Fruit fly (Drosophila melanogaster) whole organism, embryonic: ENCODE results near the gene org-1.
A peak's percentile ranks its signal among the peaks of the same experiment; 100 is the strongest.

ENCODE experiments used
- Ada2b ChIP-seq: fragments of 200-800 bp; sonication (Bioruptor generic); IDR thresholded peaks from 2 replicates; pipeline ENCODE4 v1.3.6; 2022; ENCODE audit warnings: missing biosample characterization, missing genetic modification characterization
- Adf1 ChIP-seq: fragments of 200-800 bp; sonication (Bioruptor generic); IDR thresholded peaks from 2 replicates; pipeline ENCODE4 v1.3.6; 2022; ENCODE audit warnings: missing biosample characterization, missing genetic modification characterization
- B-H1 ChIP-seq: fragments of 200-800 bp; sonication (Bioruptor generic); IDR thresholded peaks from 3 replicates; pipeline ENCODE4 v1.3.6; 2022; ENCODE audit warnings: missing biosample characterization, missing genetic modification characterization
- CG10147 ChIP-seq: fragments of 200-800 bp; sonication (Bioruptor generic); optimal IDR thresholded peaks from 2 replicates; lab custom pipeline; 2019; ENCODE audit warnings: missing biosample characterization, mild to moderate bottlenecking, missing genetic modification characterization, moderate library complexity
- CG1024 ChIP-seq: fragments of 200-800 bp; sonication (Bioruptor generic); IDR thresholded peaks from 2 replicates; pipeline ENCODE4 v1.3.6; 2022; ENCODE audit warnings: missing biosample characterization, missing genetic modification characterization
- CG12155 ChIP-seq: fragments of 200-800 bp; sonication (Bioruptor generic); optimal IDR thresholded peaks from 3 replicates; lab custom pipeline; 2016; ENCODE audit warnings: missing biosample characterization, missing genetic modification characterization
- CG12236 ChIP-seq: fragments of 200-800 bp; sonication (Bioruptor generic); optimal IDR thresholded peaks from 2 replicates; lab custom pipeline; 2016; ENCODE audit warnings: missing biosample characterization, missing genetic modification characterization
- CG13775 ChIP-seq: fragments of 200-800 bp; sonication (Bioruptor generic); optimal IDR thresholded peaks from 3 replicates; lab custom pipeline; 2017; ENCODE audit warnings: missing biosample characterization, mild to moderate bottlenecking, missing genetic modification characterization
- CG17612 ChIP-seq: fragments of 200-800 bp; sonication (Bioruptor generic); IDR thresholded peaks from 2 replicates; pipeline ENCODE4 v1.3.6; 2022; ENCODE audit warnings: missing biosample characterization, missing genetic modification characterization
- CG17912 ChIP-seq: fragments of 200-800 bp; sonication (Bioruptor generic); optimal IDR thresholded peaks from 2 replicates; lab custom pipeline; 2018; ENCODE audit warnings: missing biosample characterization, mild to moderate bottlenecking, missing genetic modification characterization
- CG18262 ChIP-seq: fragments of 200-800 bp; optimal IDR thresholded peaks from 3 replicates; lab custom pipeline; 2019; ENCODE audit warnings: missing biosample characterization, mild to moderate bottlenecking, missing genetic modification characterization, moderate library complexity
- CG2712 ChIP-seq: fragments of 200-800 bp; optimal IDR thresholded peaks from 3 replicates; lab custom pipeline; 2019; ENCODE audit warnings: missing biosample characterization, mild to moderate bottlenecking, missing genetic modification characterization, moderate library complexity
- CG31365 ChIP-seq: fragments of 200-800 bp; sonication (Bioruptor generic); optimal IDR thresholded peaks from 2 replicates; lab custom pipeline; 2018; ENCODE audit warnings: missing biosample characterization, mild to moderate bottlenecking, missing genetic modification characterization
- CG31388 ChIP-seq: fragments of 200-800 bp; sonication (Bioruptor generic); optimal IDR thresholded peaks from 2 replicates; lab custom pipeline; 2016; ENCODE audit warnings: missing biosample characterization, missing genetic modification characterization
- CG33213 ChIP-seq: fragments of 200-800 bp; sonication (Bioruptor generic); optimal IDR thresholded peaks from 3 replicates; lab custom pipeline; 2016; ENCODE audit warnings: missing biosample characterization, missing genetic modification characterization
- CG42726 ChIP-seq: fragments of 200-800 bp; sonication (Bioruptor generic); IDR thresholded peaks from 2 replicates; pipeline ENCODE4 v1.3.6; 2022; ENCODE audit warnings: missing biosample characterization, missing genetic modification characterization; ENCODE audit not compliant: partially characterized antibody
- CG4820 ChIP-seq: fragments of 200-800 bp; sonication (Bioruptor generic); optimal IDR thresholded peaks from 3 replicates; lab custom pipeline; 2016; ENCODE audit warnings: missing biosample characterization, missing genetic modification characterization
- CG5245 ChIP-seq: fragments of 200-800 bp; sonication (Bioruptor generic); optimal IDR thresholded peaks from 3 replicates; lab custom pipeline; 2016; ENCODE audit warnings: missing biosample characterization, missing genetic modification characterization
- CG7357 ChIP-seq: fragments of 200-800 bp; sonication (Bioruptor generic); IDR thresholded peaks from 3 replicates; pipeline ENCODE4 v1.3.6; 2022; ENCODE audit warnings: missing biosample characterization, missing genetic modification characterization
- CG8388 ChIP-seq: fragments of 200-800 bp; sonication (Bioruptor generic); optimal IDR thresholded peaks from 2 replicates; lab custom pipeline; 2019; ENCODE audit warnings: missing biosample characterization, mild to moderate bottlenecking, missing genetic modification characterization, moderate library complexity
- D19A ChIP-seq: fragments of 200-800 bp; optimal IDR thresholded peaks from 3 replicates; lab custom pipeline; 2019; ENCODE audit warnings: missing biosample characterization, mild to moderate bottlenecking, missing genetic modification characterization, moderate library complexity
- Doc2 ChIP-seq: fragments of 200-800 bp; sonication (Bioruptor generic); IDR thresholded peaks from 2 replicates; pipeline ENCODE4 v1.3.6; 2022; ENCODE audit warnings: missing biosample characterization, missing genetic modification characterization
- Doc3 ChIP-seq: fragments of 200-800 bp; sonication (Bioruptor generic); IDR thresholded peaks from 3 replicates; pipeline ENCODE4 v1.3.6; 2022; ENCODE audit warnings: missing biosample characterization, missing genetic modification characterization; ENCODE audit not compliant: partially characterized antibody
- Gsc ChIP-seq: fragments of 200-800 bp; sonication (Bioruptor generic); IDR thresholded peaks from 2 replicates; pipeline ENCODE4 v1.3.6; 2022; ENCODE audit warnings: missing biosample characterization, missing genetic modification characterization
- HLHmδ ChIP-seq: fragments of 200-800 bp; sonication (Bioruptor generic); optimal IDR thresholded peaks from 2 replicates; lab custom pipeline; 2018; ENCODE audit warnings: missing biosample characterization, mild to moderate bottlenecking, missing genetic modification characterization, moderate library complexity
- Hand ChIP-seq: fragments of 200-800 bp; sonication (Bioruptor generic); optimal IDR thresholded peaks from 2 replicates; lab custom pipeline; 2017; ENCODE audit warnings: mild to moderate bottlenecking, missing biosample characterization, missing genetic modification reagents, missing genetic modification characterization
- MBD-R2 ChIP-seq: fragments of 200-800 bp; sonication (Bioruptor generic); IDR thresholded peaks from 2 replicates; pipeline ENCODE4 v1.3.6; 2022; ENCODE audit warnings: missing biosample characterization, missing genetic modification characterization
- Max ChIP-seq: fragments of 200-800 bp; sonication (Bioruptor generic); optimal IDR thresholded peaks from 2 replicates; lab custom pipeline; 2016; ENCODE audit warnings: missing biosample characterization, mild to moderate bottlenecking, missing genetic modification characterization
- Mrtf ChIP-seq: fragments of 200-800 bp; sonication (Bioruptor generic); IDR thresholded peaks from 3 replicates; pipeline ENCODE4 v1.3.6; 2022; ENCODE audit warnings: missing biosample characterization, missing genetic modification characterization
- NC2β ChIP-seq: fragments of 200-800 bp; sonication (Bioruptor generic); optimal IDR thresholded peaks from 2 replicates; lab custom pipeline; 2016; ENCODE audit warnings: missing biosample characterization, missing genetic modification characterization
- Neu2 ChIP-seq: fragments of 200-800 bp; sonication (Bioruptor generic); optimal IDR thresholded peaks from 3 replicates; lab custom pipeline; 2016; ENCODE audit warnings: missing biosample characterization, missing genetic modification characterization, borderline replicate concordance
- TFAM ChIP-seq: fragments of 200-800 bp; sonication (Bioruptor generic); optimal IDR thresholded peaks from 2 replicates; lab custom pipeline; 2017; ENCODE audit warnings: missing biosample characterization, missing genetic modification characterization, inconsistent platforms
- Vsx1 ChIP-seq: fragments of 200-800 bp; sonication (Bioruptor generic); optimal IDR thresholded peaks from 2 replicates; lab custom pipeline; 2017; ENCODE audit warnings: missing biosample characterization, mild to moderate bottlenecking, missing genetic modification characterization, missing genetic modification reagents
- al ChIP-seq: fragments of 200-800 bp; sonication (Bioruptor generic); IDR thresholded peaks from 2 replicates; pipeline ENCODE4 v1.3.6; 2022; ENCODE audit warnings: missing biosample characterization, missing genetic modification characterization
- ara ChIP-seq: fragments of 200-800 bp; sonication (Bioruptor generic); IDR thresholded peaks from 2 replicates; pipeline ENCODE4 v1.3.6; 2022; ENCODE audit warnings: missing biosample characterization, missing genetic modification characterization
- bbx ChIP-seq: fragments of 200-800 bp; sonication (Bioruptor generic); IDR thresholded peaks from 2 replicates; pipeline ENCODE4 v1.3.6; 2022; ENCODE audit warnings: missing biosample characterization, missing genetic modification characterization; ENCODE audit not compliant: partially characterized antibody
- chn ChIP-seq: fragments of 200-800 bp; sonication (Bioruptor generic); optimal IDR thresholded peaks from 2 replicates; lab custom pipeline; 2016; ENCODE audit warnings: missing biosample characterization, missing genetic modification characterization
- corto ChIP-seq: fragments of 200-800 bp; sonication (Bioruptor generic); optimal IDR thresholded peaks from 2 replicates; lab custom pipeline; 2016; ENCODE audit warnings: missing biosample characterization, mild to moderate bottlenecking, missing genetic modification characterization, moderate library complexity
- crc ChIP-seq: fragments of 200-800 bp; sonication (Bioruptor generic); optimal IDR thresholded peaks from 2 replicates; lab custom pipeline; 2016; ENCODE audit warnings: missing biosample characterization, missing genetic modification characterization
- disco-r ChIP-seq: fragments of 200-800 bp; sonication (Bioruptor generic); optimal IDR thresholded peaks from 2 replicates; lab custom pipeline; 2016; ENCODE audit warnings: missing biosample characterization, missing genetic modification characterization
- dmrt11E ChIP-seq: fragments of 200-800 bp; sonication (Bioruptor generic); optimal IDR thresholded peaks from 3 replicates; lab custom pipeline; 2018; ENCODE audit warnings: missing biosample characterization, mild to moderate bottlenecking, missing genetic modification characterization, moderate library complexity
- dysf ChIP-seq: fragments of 200-800 bp; sonication (Bioruptor generic); IDR thresholded peaks from 3 replicates; pipeline ENCODE4 v1.3.6; 2022; ENCODE audit warnings: missing biosample characterization, missing genetic modification characterization
- esg ChIP-seq: fragments of 200-800 bp; sonication (Bioruptor generic); conservative IDR thresholded peaks from 2 replicates; pipeline ENCODE4 v1.3.6; 2022; ENCODE audit warnings: missing biosample characterization, missing genetic modification characterization
- gcm ChIP-seq: fragments of 200-800 bp; sonication (Bioruptor generic); optimal IDR thresholded peaks from 2 replicates; lab custom pipeline; 2019; ENCODE audit warnings: missing biosample characterization, mild to moderate bottlenecking, missing genetic modification characterization, moderate library complexity
- gsb ChIP-seq: fragments of 200-800 bp; sonication (Bioruptor generic); IDR thresholded peaks from 2 replicates; pipeline ENCODE4 v1.3.6; 2022; ENCODE audit warnings: missing biosample characterization, missing genetic modification characterization
- lola ChIP-seq, 3 experiments: fragments of >200 bp in 2 of 3; fragments of 200-800 bp in 1 of 3; sonication (Bioruptor generic) in 1 of 3; optimal IDR thresholded peaks; 2 replicates each; lab custom pipeline; 2017 to 2019; ENCODE audit warnings: missing biosample characterization in 3 of 3, missing genetic modification characterization in 3 of 3, mild to moderate bottlenecking in 1 of 3, moderate library complexity in 1 of 3
- run ChIP-seq: fragments of 200-800 bp; sonication (Bioruptor generic); optimal IDR thresholded peaks from 3 replicates; lab custom pipeline; 2018; ENCODE audit warnings: missing biosample characterization, mild to moderate bottlenecking, missing genetic modification characterization
- seq ChIP-seq: fragments of 200-800 bp; sonication (Bioruptor generic); IDR thresholded peaks from 2 replicates; pipeline ENCODE4 v1.3.6; 2022; ENCODE audit warnings: missing biosample characterization, missing genetic modification characterization
- stwl ChIP-seq: fragments of 200-800 bp; sonication (Bioruptor generic); optimal IDR thresholded peaks from 3 replicates; lab custom pipeline; 2018; ENCODE audit warnings: missing biosample characterization, mild to moderate bottlenecking, missing genetic modification characterization, moderate library complexity
- tgo ChIP-seq: fragments of 200-800 bp; sonication (Bioruptor generic); IDR thresholded peaks from 3 replicates; pipeline ENCODE4 v1.3.6; 2022; ENCODE audit warnings: missing biosample characterization, missing genetic modification characterization
- twi ChIP-seq: fragments of 200-800 bp; optimal IDR thresholded peaks from 2 replicates; lab custom pipeline; 2019; ENCODE audit warnings: missing biosample characterization, mild to moderate bottlenecking, missing genetic modification characterization, moderate library complexity
- wdn ChIP-seq: fragments of 200-800 bp; sonication (Bioruptor generic); IDR thresholded peaks from 2 replicates; pipeline ENCODE4 v1.3.6; 2022; ENCODE audit warnings: missing biosample characterization, missing genetic modification characterization

org-1 gene

dm6 chrX:8452163-8452562, 2.7 kb downstream of the org-1 start (continued):
- TF ChIP-seq tgo (GFP tag; lab: Robert Waterston, UW) = no peak
- TF ChIP-seq dmrt11E (tag; lab: Kevin White, UChicago) = no peak
- TF ChIP-seq gsb (GFP tag; lab: Robert Waterston, UW) = no peak
- TF ChIP-seq stwl (tag; lab: Kevin White, UChicago) = no peak
- peak; percentile 88 for TF ChIP-seq Doc3 (GFP tag; lab: Robert Waterston, UW)
- no peak for TF ChIP-seq Hand (GFP tag; lab: Kevin White, UChicago)
- TF ChIP-seq Gsc (GFP tag; lab: Robert Waterston, UW) = no peak
- TF ChIP-seq twi = no peak
- no peak for TF ChIP-seq CG5245 (GFP tag; lab: Kevin White, UChicago)
- no peak for TF ChIP-seq wdn (GFP tag; lab: Robert Waterston, UW)
- no peak for TF ChIP-seq CG17612 (GFP tag; lab: Robert Waterston, UW)
- no peak for TF ChIP-seq CG31388 (GFP tag; lab: Kevin White, UChicago)
- TF ChIP-seq Max (GFP tag; lab: Kevin White, UChicago) = no peak
- TF ChIP-seq Mrtf = no peak
- TF ChIP-seq CG42726 (GFP tag; lab: Robert Waterston, UW) = peak; percentile 71; the same call in 1 of the 2 replicates
- no peak for TF ChIP-seq CG12155 (GFP tag; lab: Kevin White, UChicago)
- TF ChIP-seq crc (GFP tag; lab: Kevin White, UChicago) = no peak
- TF ChIP-seq Ada2b (GFP tag; lab: Robert Waterston, UW) = no peak
- no peak for TF ChIP-seq Doc2 (GFP tag; lab: Robert Waterston, UW)
- TF ChIP-seq Vsx1 (GFP tag; lab: Kevin White, UChicago) = no peak
- TF ChIP-seq ara (GFP tag; lab: Robert Waterston, UW) = no peak
- TF ChIP-seq CG17912 (GFP tag; lab: Kevin White, UChicago) = no peak
- no peak for TF ChIP-seq HLHmδ (GFP tag; lab: Kevin White, UChicago)
- no peak for TF ChIP-seq al
- TF ChIP-seq MBD-R2 (GFP tag; lab: Robert Waterston, UW) = no peak
- TF ChIP-seq esg (GFP tag; lab: Robert Waterston, UW) = no peak
- no peak for TF ChIP-seq B-H1 (GFP tag; lab: Robert Waterston, UW)
- TF ChIP-seq disco-r (GFP tag; lab: Kevin White, UChicago) = no peak
- TF ChIP-seq CG1024 = no peak
- no peak for TF ChIP-seq CG13775 (GFP tag; lab: Kevin White, UChicago)
- TF ChIP-seq CG10147 (GFP tag; lab: Kevin White, UChicago) = no peak
- no peak for TF ChIP-seq Neu2 (GFP tag; lab: Kevin White, UChicago)
- peak; percentile 61; the same call in 1 of the 2 replicates for TF ChIP-seq bbx (GFP tag; lab: Robert Waterston, UW)
- no peak for TF ChIP-seq NC2β (GFP tag; lab: Kevin White, UChicago)
- no peak for TF ChIP-seq Adf1 (GFP tag; lab: Robert Waterston, UW)
- no peak for TF ChIP-seq CG33213
- TF ChIP-seq CG18262 = no peak
- TF ChIP-seq CG4820 (GFP tag; lab: Kevin White, UChicago) = no peak
- no peak for TF ChIP-seq CG7357
- TF ChIP-seq lola (GFP tag; optimal IDR thresholded peaks at IDR 0.05; lab: Kevin White, UChicago) = no peak
- no peak for TF ChIP-seq seq (GFP tag; lab: Robert Waterston, UW)
- no peak for TF ChIP-seq dysf (GFP tag; lab: Robert Waterston, UW)
- no peak for TF ChIP-seq corto (GFP tag; lab: Kevin White, UChicago)
- no peak for TF ChIP-seq D19A (tag; lab: Kevin White, UChicago)
- TF ChIP-seq CG31365 (tag; lab: Kevin White, UChicago) = no peak
- no peak for TF ChIP-seq CG2712 (tag; lab: Kevin White, UChicago)
- no peak for TF ChIP-seq CG8388
- TF ChIP-seq CG12236 = no peak
- no peak for TF ChIP-seq gcm (GFP tag; lab: Kevin White, UChicago)
- TF ChIP-seq run (tag; lab: Kevin White, UChicago) = no peak
- TF ChIP-seq TFAM (GFP tag; lab: Kevin White, UChicago) = no peak
- TF ChIP-seq chn = no peak
